Fruit fly (Drosophila melanogaster): Measurements from ENCODE around the gene Ndfip.

The Ndfip gene

DNA sequence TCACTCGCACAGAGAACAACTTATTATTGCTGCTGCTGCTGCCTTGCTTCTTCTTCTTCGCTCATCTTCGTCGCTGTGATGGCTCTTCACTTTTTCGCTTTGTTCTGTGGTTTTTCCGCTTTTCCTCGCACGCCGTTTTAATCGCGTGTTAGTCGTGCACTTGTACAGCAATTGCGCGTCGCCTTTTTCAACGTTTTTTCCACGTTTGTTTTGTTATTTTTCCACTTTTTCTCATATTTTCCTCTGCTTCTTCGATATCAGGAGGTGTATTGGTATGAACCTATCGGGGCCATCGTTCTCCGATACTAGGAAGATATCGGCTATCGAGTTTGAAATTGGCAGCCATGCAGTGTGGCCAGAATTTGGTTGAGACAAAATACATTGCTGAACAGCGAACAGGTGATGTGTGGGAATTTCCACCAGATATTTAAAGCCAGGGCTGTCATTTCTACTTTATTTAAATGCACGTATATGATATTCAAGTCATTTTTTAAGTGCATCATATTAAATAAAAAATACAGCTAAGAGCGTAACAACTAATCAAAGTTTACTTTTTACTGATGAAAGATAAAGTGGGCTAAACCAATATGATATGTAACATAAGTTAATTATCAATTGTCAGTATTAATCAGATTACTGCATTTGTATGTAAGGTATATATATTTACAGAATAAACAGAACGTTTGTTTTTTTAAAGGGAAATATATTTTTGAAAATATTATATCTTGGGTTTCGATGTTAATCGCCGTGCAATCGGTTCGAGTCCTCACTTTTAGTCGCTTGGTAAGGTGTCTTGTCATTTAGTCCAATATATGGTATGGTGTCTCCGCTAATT is 15.1 kb upstream of the Ndfip start, which contains the start of gene Crtc:
Gene Crtc, minus strand, starts transcription at position 290 of the 835 bp plus-strand sequence.
- TF ChIP-seq CG6276 (GFP tag; optimal IDR thresholded peaks at IDR 0.05) (no peak), Eip78C (GFP tag) (peak; percentile 53), CG8319 (GFP tag; optimal IDR thresholded peaks at IDR 0.05) (no peak), Ets21C (GFP tag; optimal IDR thresholded peaks at IDR 0.05) (no peak), CG6163 (GFP tag; IDR thresholded peaks at IDR 0.05) (peak; percentile 57; the same call in 1 of the 3 replicates), topi (GFP tag; optimal IDR thresholded peaks at IDR 0.05) (no peak), Gug (GFP tag; IDR thresholded peaks at IDR 0.05) (no peak; the same call in 1 of the 2 replicates), CG8632 (GFP tag; optimal IDR thresholded peaks at IDR 0.05) (no peak), Sox102F (GFP tag; optimal IDR thresholded peaks at IDR 0.05) (no peak), Smox (GFP tag; optimal IDR thresholded peaks at IDR 0.05) (peak; percentile 22), CG16779 (tag; optimal IDR thresholded peaks at IDR 0.05) (peak; percentile 51), CG6854 (GFP tag; optimal IDR thresholded peaks at IDR 0.05) (peak; percentile 42), svp (GFP tag) (peak; percentile 59), cyc (GFP tag; optimal IDR thresholded peaks at IDR 0.05) (peak; percentile 21), net (GFP tag; optimal IDR thresholded peaks at IDR 0.05) (no peak), CG1621 (tag; optimal IDR thresholded peaks at IDR 0.05) (no peak), acj6 (GFP tag; optimal IDR thresholded peaks at IDR 0.05) (no peak), CG3919 (GFP tag; optimal IDR thresholded peaks at IDR 0.05) (no peak), spab (GFP tag; optimal IDR thresholded peaks at IDR 0.05) (no peak), Hr4 (GFP tag; optimal IDR thresholded peaks at IDR 0.05) (peak; percentile 9), fd85E (GFP tag; optimal IDR thresholded peaks at IDR 0.05) (peak; percentile 3), fd59A (GFP tag; optimal IDR thresholded peaks at IDR 0.05) (no peak), Hr39 (GFP tag; optimal IDR thresholded peaks at IDR 0.05) (peak; percentile 3), salr (GFP tag; optimal IDR thresholded peaks at IDR 0.05) (no peak), dsx (GFP tag; optimal IDR thresholded peaks at IDR 0.05; ENCODE audit: poor library complexity, severe bottlenecking) (no peak), CG8119 (GFP tag; IDR thresholded peaks at IDR 0.05) (no peak), CG11762 (GFP tag; optimal IDR thresholded peaks at IDR 0.05; ENCODE audit: insufficient read depth) (no peak), CG3032 (tag; optimal IDR thresholded peaks at IDR 0.05) (peak; percentile 32), ss (GFP tag; optimal IDR thresholded peaks at IDR 0.05) (peak in 1 of 2 experiments; percentile 34), CG7368 (GFP tag; optimal IDR thresholded peaks at IDR 0.05) (no peak), Lpt (GFP tag; optimal IDR thresholded peaks at IDR 0.05) (no peak), Eip93F (GFP tag; optimal IDR thresholded peaks at IDR 0.05) (no peak), pdm3 (GFP tag; optimal IDR thresholded peaks at IDR 0.05) (peak; percentile 16), CG9139 (GFP tag; optimal IDR thresholded peaks at IDR 0.05) (peak; percentile 12), CG15336 (GFP tag; IDR thresholded peaks at IDR 0.05) (no peak), Hr38 (GFP tag; optimal IDR thresholded peaks at IDR 0.05) (no peak), CG10631 (GFP tag; optimal IDR thresholded peaks at IDR 0.05) (peak; percentile 16)

dm6 chr3L:17668386-17668944 is 14.4 kb upstream of the Ndfip start:
- TF ChIP-seq CG6163 (GFP tag; IDR thresholded peaks at IDR 0.05) (0 out of 3 replicates have a peak, but pooled peaks have one; percentile 21), dsx (GFP tag; optimal IDR thresholded peaks at IDR 0.05; ENCODE audit: poor library complexity, severe bottlenecking) (no peak), net (GFP tag; optimal IDR thresholded peaks at IDR 0.05) (no peak), CG15336 (GFP tag; IDR thresholded peaks at IDR 0.05) (peak; percentile 29; the same call in 1 of the 2 replicates), eg (GFP tag; IDR thresholded peaks at IDR 0.05) (peak; percentile 33; the same call in 1 of the 3 replicates), CG1621 (tag; optimal IDR thresholded peaks at IDR 0.05) (no peak), CG10631 (GFP tag; optimal IDR thresholded peaks at IDR 0.05) (no peak), CG3032 (tag; optimal IDR thresholded peaks at IDR 0.05) (no peak), Sox15 (GFP tag; optimal IDR thresholded peaks at IDR 0.05) (no peak), CG4318 (GFP tag; optimal IDR thresholded peaks at IDR 0.05) (no peak), CG8119 (GFP tag; IDR thresholded peaks at IDR 0.05) (peak; percentile 59; the same call in 2 of the 3 replicates), CG32006 (GFP tag; optimal IDR thresholded peaks at IDR 0.05) (peak; percentile 29), Sox102F (GFP tag; optimal IDR thresholded peaks at IDR 0.05) (no peak), CG8632 (GFP tag; optimal IDR thresholded peaks at IDR 0.05) (no peak), Blimp-1 (GFP tag; optimal IDR thresholded peaks at IDR 0.05) (peak; percentile 55), topi (GFP tag; optimal IDR thresholded peaks at IDR 0.05) (peak; percentile 3), CG6808 (GFP tag; optimal IDR thresholded peaks at IDR 0.05) (no peak), Hr4 (GFP tag; optimal IDR thresholded peaks at IDR 0.05) (no peak), Ets96B (tag; optimal IDR thresholded peaks at IDR 0.05) (no peak), pdm3 (GFP tag; optimal IDR thresholded peaks at IDR 0.05) (no peak), CG6276 (GFP tag; optimal IDR thresholded peaks at IDR 0.05) (peak; percentile 41), ss (GFP tag; optimal IDR thresholded peaks at IDR 0.05) (peak in 1 of 2 experiments; percentile 34), vri (GFP tag; optimal IDR thresholded peaks at IDR 0.05) (peak; percentile 24), CG16779 (tag; optimal IDR thresholded peaks at IDR 0.05) (no peak)
